Worm (Caenorhabditis elegans) whole organism, L4/young adult: ENCODE data around the gene F56B3.9.

Source experiments
- W03F9.2 ChIP-seq: fragments of 150-350 bp; optimal IDR thresholded peaks from 2 replicates; lab custom pipeline; 2014; ENCODE audit warnings: missing biosample characterization, missing genetic modification characterization
- him-1 ChIP-seq: sonication (generic microtip); optimal IDR thresholded peaks from 2 replicates; lab custom pipeline; 2016; ENCODE audit warnings: missing genotype, missing genetic modification reagents, missing genetic modification characterization, missing compliant biosample characterization

ce11 chrIV:746333-746732 lies 24.8 kb upstream of the F56B3.9 start:
- TF ChIP-seq him-1 (tag; lab: Kevin White, UChicago) (no peak), W03F9.2 (tag; lab: Kevin White, UChicago) (no peak)
